Fruit fly (Drosophila melanogaster) whole organism, prepupa: ENCODE data around the gene mRpS18C.

Source experiments
- CG1621 ChIP-seq: fragments of 200-800 bp; sonication (Bioruptor generic); optimal IDR thresholded peaks from 3 replicates; lab custom pipeline; 2018; ENCODE audit warnings: missing biosample characterization, mild to moderate bottlenecking, missing genetic modification characterization
- Hr4 ChIP-seq: fragments of 200-800 bp; sonication (Bioruptor generic); optimal IDR thresholded peaks from 3 replicates; lab custom pipeline; 2016; ENCODE audit warnings: missing biosample characterization, missing genetic modification characterization
- Lpt ChIP-seq: fragments of 200-800 bp; sonication (Bioruptor generic); optimal IDR thresholded peaks from 3 replicates; lab custom pipeline; 2016; ENCODE audit warnings: missing biosample characterization, missing genetic modification characterization
- OdsH ChIP-seq: fragments of 200-800 bp; sonication (Bioruptor generic); optimal IDR thresholded peaks from 3 replicates; lab custom pipeline; 2016; ENCODE audit warnings: missing biosample characterization, missing genetic modification characterization
- Sox102F ChIP-seq: fragments of 200-800 bp; sonication (Bioruptor generic); optimal IDR thresholded peaks from 2 replicates; lab custom pipeline; 2016; ENCODE audit warnings: missing biosample characterization, mild to moderate bottlenecking, missing genetic modification characterization
- fd85E ChIP-seq: fragments of 200-800 bp; sonication (Bioruptor generic); optimal IDR thresholded peaks from 3 replicates; lab custom pipeline; 2016; ENCODE audit warnings: missing biosample characterization, missing genetic modification characterization
- salr ChIP-seq, 2 experiments: fragments of 200-800 bp; sonication (Bioruptor generic); optimal IDR thresholded peaks; 3 replicates each; lab custom pipeline; 2016 to 2018; ENCODE audit warnings: missing biosample characterization in 2 of 2, missing genetic modification characterization in 2 of 2, mild to moderate bottlenecking in 1 of 2

dm6 chr3R:30443549-30444133 lies 19.9 kb downstream of the mRpS18C start, which contains the start of gene CG15537:
- no peak for TF ChIP-seq CG1621 (tag; lab: Kevin White, UChicago)
- TF ChIP-seq salr (GFP tag; optimal IDR thresholded peaks at IDR 0.05; lab: Kevin White, UChicago), result no peak
- TF ChIP-seq Lpt (GFP tag; lab: Kevin White, UChicago), result no peak
- no peak for TF ChIP-seq Hr4 (GFP tag; lab: Kevin White, UChicago)
- no peak for TF ChIP-seq fd85E
- TF ChIP-seq OdsH (GFP tag; lab: Kevin White, UChicago), result no peak
- TF ChIP-seq Sox102F, result no peak
